Fruit fly (Drosophila melanogaster) whole organism, prepupa: ENCODE data around the gene CG5455.

Experiments used
- CG10631 ChIP-seq: fragments of 200-800 bp; sonication (Bioruptor generic); optimal IDR thresholded peaks from 2 replicates; lab custom pipeline; 2016; ENCODE audit warnings: missing biosample characterization, missing genetic modification characterization
- CG10669 ChIP-seq: fragments of 200-800 bp; sonication (Bioruptor generic); optimal IDR thresholded peaks from 3 replicates; lab custom pipeline; 2018; ENCODE audit warnings: missing biosample characterization, mild to moderate bottlenecking, missing genetic modification characterization, moderate library complexity
- CG11294 ChIP-seq: fragments of 200-800 bp; sonication (Bioruptor generic); IDR thresholded peaks from 2 replicates; pipeline ENCODE4 v1.3.6; 2022; ENCODE audit warnings: missing biosample characterization, missing genetic modification characterization
- CG11762 ChIP-seq: fragments of 200-800 bp; sonication (Bioruptor generic); optimal IDR thresholded peaks from 3 replicates; lab custom pipeline; 2016; ENCODE audit warnings: missing biosample characterization, missing genetic modification characterization; ENCODE audit not compliant: insufficient read depth
- CG11902 ChIP-seq: fragments of 200-800 bp; sonication (Bioruptor generic); optimal IDR thresholded peaks from 3 replicates; lab custom pipeline; 2016; ENCODE audit warnings: missing biosample characterization, missing genetic modification characterization
- CG1621 ChIP-seq: fragments of 200-800 bp; sonication (Bioruptor generic); optimal IDR thresholded peaks from 3 replicates; lab custom pipeline; 2018; ENCODE audit warnings: missing biosample characterization, mild to moderate bottlenecking, missing genetic modification characterization
- CG16779 ChIP-seq: fragments of 200-800 bp; sonication (Bioruptor generic); optimal IDR thresholded peaks from 3 replicates; lab custom pipeline; 2017; ENCODE audit warnings: missing biosample characterization, mild to moderate bottlenecking, missing genetic modification characterization
- CG3032 ChIP-seq: fragments of 200-800 bp; optimal IDR thresholded peaks from 2 replicates; lab custom pipeline; 2019; ENCODE audit warnings: missing biosample characterization, mild to moderate bottlenecking, missing genetic modification characterization, moderate library complexity
- CG32006 ChIP-seq: fragments of 200-800 bp; sonication (Bioruptor generic); optimal IDR thresholded peaks from 3 replicates; lab custom pipeline; 2017; ENCODE audit warnings: missing biosample characterization, mild to moderate bottlenecking, missing genetic modification characterization
- CG34406 ChIP-seq: fragments of 200-800 bp; sonication (Bioruptor generic); optimal IDR thresholded peaks from 3 replicates; lab custom pipeline; 2016; ENCODE audit warnings: missing biosample characterization, missing genetic modification characterization
- CG3919 ChIP-seq: fragments of 200-800 bp; sonication (Bioruptor generic); optimal IDR thresholded peaks from 3 replicates; lab custom pipeline; 2016; ENCODE audit warnings: missing biosample characterization, missing genetic modification characterization
- CG6163 ChIP-seq: fragments of 200-800 bp; sonication (Bioruptor generic); IDR thresholded peaks from 3 replicates; pipeline ENCODE4 v1.3.6; 2022; ENCODE audit warnings: missing biosample characterization, missing genetic modification characterization
- CG6276 ChIP-seq: fragments of 200-800 bp; sonication (Bioruptor generic); optimal IDR thresholded peaks from 2 replicates; lab custom pipeline; 2017; ENCODE audit warnings: missing biosample characterization, mild to moderate bottlenecking, missing genetic modification characterization
- CG6792 ChIP-seq: fragments of 200-800 bp; sonication (Bioruptor generic); optimal IDR thresholded peaks from 3 replicates; lab custom pipeline; 2016; ENCODE audit warnings: missing biosample characterization, missing genetic modification characterization
- CG6808 ChIP-seq: fragments of 200-800 bp; sonication (Bioruptor generic); optimal IDR thresholded peaks from 3 replicates; lab custom pipeline; 2017; ENCODE audit warnings: missing biosample characterization, missing genetic modification characterization, mild to moderate bottlenecking, moderate library complexity, missing genetic modification reagents
- CG7368 ChIP-seq: fragments of 200-800 bp; sonication (Bioruptor generic); optimal IDR thresholded peaks from 3 replicates; lab custom pipeline; 2016; ENCODE audit warnings: missing biosample characterization, missing genetic modification characterization
- CG8319 ChIP-seq: fragments of 200-800 bp; sonication (Bioruptor generic); optimal IDR thresholded peaks from 3 replicates; lab custom pipeline; 2016; ENCODE audit warnings: missing biosample characterization, missing genetic modification characterization
- CG9139 ChIP-seq: fragments of 200-800 bp; sonication (Bioruptor generic); optimal IDR thresholded peaks from 3 replicates; lab custom pipeline; 2017; ENCODE audit warnings: missing biosample characterization, mild to moderate bottlenecking, missing genetic modification characterization
- Eip75B ChIP-seq: fragments of 200-800 bp; sonication (Bioruptor generic); optimal IDR thresholded peaks from 3 replicates; lab custom pipeline; 2016; ENCODE audit warnings: missing biosample characterization, missing genetic modification characterization
- Eip78C ChIP-seq: fragments of 200-800 bp; sonication (Bioruptor generic); peaks from one replicate; lab custom pipeline; 2016; ENCODE audit warnings: missing biosample characterization, missing genetic modification characterization
- Ets96B ChIP-seq: fragments of 200-800 bp; optimal IDR thresholded peaks from 2 replicates; lab custom pipeline; 2019; ENCODE audit warnings: missing biosample characterization, mild to moderate bottlenecking, missing genetic modification characterization, moderate library complexity
- Hr39 ChIP-seq: fragments of 200-800 bp; sonication (Bioruptor generic); optimal IDR thresholded peaks from 2 replicates; lab custom pipeline; 2016; ENCODE audit warnings: missing biosample characterization, missing genetic modification characterization
- Hr4 ChIP-seq: fragments of 200-800 bp; sonication (Bioruptor generic); optimal IDR thresholded peaks from 3 replicates; lab custom pipeline; 2016; ENCODE audit warnings: missing biosample characterization, missing genetic modification characterization
- Lpt ChIP-seq: fragments of 200-800 bp; sonication (Bioruptor generic); optimal IDR thresholded peaks from 3 replicates; lab custom pipeline; 2016; ENCODE audit warnings: missing biosample characterization, missing genetic modification characterization
- Met ChIP-seq: fragments of 200-800 bp; sonication (Bioruptor generic); optimal IDR thresholded peaks from 3 replicates; lab custom pipeline; 2016; ENCODE audit warnings: missing biosample characterization, missing genetic modification characterization
- OdsH ChIP-seq: fragments of 200-800 bp; sonication (Bioruptor generic); optimal IDR thresholded peaks from 3 replicates; lab custom pipeline; 2016; ENCODE audit warnings: missing biosample characterization, missing genetic modification characterization
- Smox ChIP-seq: fragments of 200-800 bp; sonication (Bioruptor generic); optimal IDR thresholded peaks from 3 replicates; lab custom pipeline; 2016; ENCODE audit warnings: missing biosample characterization, missing genetic modification characterization
- Sox102F ChIP-seq: fragments of 200-800 bp; sonication (Bioruptor generic); optimal IDR thresholded peaks from 2 replicates; lab custom pipeline; 2016; ENCODE audit warnings: missing biosample characterization, mild to moderate bottlenecking, missing genetic modification characterization
- Sox14 ChIP-seq: fragments of 200-800 bp; sonication (Bioruptor generic); optimal IDR thresholded peaks from 3 replicates; lab custom pipeline; 2016; ENCODE audit warnings: missing biosample characterization, missing genetic modification characterization
- achi ChIP-seq: fragments of 200-800 bp; sonication (Bioruptor generic); optimal IDR thresholded peaks from 3 replicates; lab custom pipeline; 2016; ENCODE audit warnings: missing biosample characterization, missing genetic modification characterization
- acj6 ChIP-seq: fragments of 200-800 bp; sonication (Bioruptor generic); optimal IDR thresholded peaks from 3 replicates; lab custom pipeline; 2016; ENCODE audit warnings: missing biosample characterization, missing genetic modification characterization
- cyc ChIP-seq: fragments of 200-800 bp; sonication (Bioruptor generic); optimal IDR thresholded peaks from 3 replicates; lab custom pipeline; 2016; ENCODE audit warnings: missing biosample characterization, missing genetic modification characterization
- dac ChIP-seq: fragments of 200-800 bp; sonication (Bioruptor generic); optimal IDR thresholded peaks from 2 replicates; lab custom pipeline; 2017; ENCODE audit warnings: missing biosample characterization, mild to moderate bottlenecking, missing genetic modification characterization
- dsx ChIP-seq: fragments of 200-800 bp; optimal IDR thresholded peaks from 3 replicates; lab custom pipeline; 2019; ENCODE audit warnings: missing biosample characterization, mild to moderate bottlenecking, missing genetic modification characterization, moderate library complexity; ENCODE audit not compliant: poor library complexity, severe bottlenecking
- esn ChIP-seq: fragments of 200-800 bp; sonication (Bioruptor generic); optimal IDR thresholded peaks from 2 replicates; lab custom pipeline; 2016; ENCODE audit warnings: missing biosample characterization, mild to moderate bottlenecking, missing genetic modification characterization, moderate library complexity
- lz ChIP-seq: fragments of 200-800 bp; sonication (Bioruptor generic); optimal IDR thresholded peaks from 3 replicates; lab custom pipeline; 2016; ENCODE audit warnings: missing biosample characterization, missing genetic modification characterization
- net ChIP-seq: fragments of 200-800 bp; sonication (Bioruptor generic); optimal IDR thresholded peaks from 3 replicates; lab custom pipeline; 2016; ENCODE audit warnings: missing biosample characterization, missing genetic modification characterization
- pdm3 ChIP-seq: fragments of 200-800 bp; sonication (Bioruptor generic); optimal IDR thresholded peaks from 3 replicates; lab custom pipeline; 2016; ENCODE audit warnings: missing biosample characterization, missing genetic modification characterization
- spab ChIP-seq: fragments of 200-800 bp; sonication (Bioruptor generic); optimal IDR thresholded peaks from 2 replicates; lab custom pipeline; 2017; ENCODE audit warnings: missing biosample characterization, mild to moderate bottlenecking, missing genetic modification characterization, missing genetic modification reagents
- svp ChIP-seq: fragments of 200-800 bp; sonication (Bioruptor generic); peaks from one replicate; lab custom pipeline; 2016; ENCODE audit warnings: missing biosample characterization, missing genetic modification characterization

Gene CG5455

dm6 chr3R:26461226-26461805 lies at the start of gene CG5455 (continued):
- no peak for TF ChIP-seq lz (GFP tag; lab: Kevin White, UChicago)
- TF ChIP-seq Sox102F, result peak; percentile 15
- TF ChIP-seq esn (GFP tag; lab: Kevin White, UChicago), result peak; percentile 5
- TF ChIP-seq CG6276 (GFP tag; lab: Kevin White, UChicago), result no peak
- TF ChIP-seq acj6 (GFP tag; lab: Kevin White, UChicago), result no peak
- no peak for TF ChIP-seq Met (GFP tag; lab: Kevin White, UChicago)
- TF ChIP-seq Lpt, result peak; percentile 78
- TF ChIP-seq CG32006, result peak; percentile 20
- TF ChIP-seq pdm3 (GFP tag; lab: Kevin White, UChicago), result no peak
- TF ChIP-seq, all 60 proteins: peak for 34

DNA sequence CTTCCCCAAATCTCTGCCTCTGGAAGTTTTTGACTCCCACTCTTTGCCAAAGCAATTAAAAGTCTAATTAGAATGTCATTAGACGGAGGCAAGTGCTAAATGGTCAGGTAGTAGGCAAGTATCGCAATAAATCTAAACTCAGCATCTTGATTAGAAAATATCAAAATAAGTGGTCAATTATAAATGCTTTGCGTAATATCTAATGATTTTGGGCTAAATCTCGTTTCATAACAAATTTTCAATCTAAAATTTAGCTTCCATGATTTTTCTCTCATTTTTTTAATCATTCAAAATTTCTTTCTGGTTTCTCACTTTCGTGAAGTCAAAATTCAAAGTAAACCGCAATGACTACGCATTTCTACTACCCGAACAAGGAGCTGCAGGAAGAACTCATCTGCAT lies 47.5 kb upstream of the CG5455 start, which contains the start of gene Ald2:
Gene Ald2 (plus strand): TSS at position 301 of the 400 bp plus-strand sequence.
- TF ChIP-seq svp (GFP tag; lab: Kevin White, UChicago) (peak; percentile 13), Ets96B (tag; lab: Kevin White, UChicago) (no peak)

DNA sequence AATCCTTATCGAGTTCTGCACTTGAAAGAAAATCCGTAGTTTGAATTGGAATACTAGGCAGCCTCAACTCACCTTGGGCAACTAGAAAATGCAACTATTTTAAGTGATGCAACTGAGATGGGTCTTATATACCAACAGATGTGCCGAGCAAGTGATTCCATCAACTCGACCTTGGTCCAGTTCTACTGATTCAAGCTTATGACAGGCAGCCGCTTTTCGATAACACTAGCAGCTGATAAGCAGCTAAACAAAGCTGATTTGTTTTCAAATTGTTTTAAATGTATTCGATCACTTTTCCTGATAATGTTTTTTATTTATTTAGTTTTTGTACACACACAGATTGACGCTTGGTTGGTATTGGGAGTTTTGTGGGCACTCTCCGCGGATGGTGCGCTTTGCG lies 36.3 kb upstream of the CG5455 start, which contains the start of gene CG6503:
Gene CG6503 (minus strand): TSS at position 101 of the 400 bp plus-strand sequence.
- TF ChIP-seq Met (GFP tag; lab: Kevin White, UChicago) (no peak), svp (GFP tag; lab: Kevin White, UChicago) (peak; percentile 44), CG11294 (no peak), CG3919 (GFP tag; lab: Kevin White, UChicago) (no peak), CG11762 (GFP tag; lab: Kevin White, UChicago) (no peak), CG6163 (GFP tag; lab: Robert Waterston, UW) (no peak), CG7368 (GFP tag; lab: Kevin White, UChicago) (no peak)

DNA sequence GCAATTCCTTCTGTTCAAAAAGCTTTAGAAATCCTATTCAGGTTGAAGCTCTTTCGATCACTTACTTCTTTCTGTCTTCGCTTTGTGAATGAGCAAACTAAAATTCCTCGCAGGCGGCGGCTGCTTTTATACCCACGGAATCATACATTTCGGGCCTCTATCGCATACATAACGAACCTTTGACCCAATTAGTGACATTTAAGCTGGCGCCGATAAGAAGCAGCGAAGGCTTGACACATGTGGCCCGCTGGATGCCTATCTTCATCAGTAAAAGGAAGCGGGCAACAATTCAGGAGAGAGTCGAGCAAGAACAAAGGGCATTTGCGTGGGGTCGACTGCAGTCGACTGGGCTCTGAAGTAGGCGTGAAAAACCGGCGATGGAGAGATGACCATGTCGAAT lies 35.6 kb upstream of the CG5455 start, which contains the start of gene CG34291:
Gene CG34291 (minus strand): TSS at position 101 of the 400 bp plus-strand sequence.
- TF ChIP-seq CG16779 (tag; lab: Kevin White, UChicago) (no peak), svp (GFP tag; lab: Kevin White, UChicago) (peak; percentile 77), CG3919 (GFP tag; lab: Kevin White, UChicago) (no peak)

DNA sequence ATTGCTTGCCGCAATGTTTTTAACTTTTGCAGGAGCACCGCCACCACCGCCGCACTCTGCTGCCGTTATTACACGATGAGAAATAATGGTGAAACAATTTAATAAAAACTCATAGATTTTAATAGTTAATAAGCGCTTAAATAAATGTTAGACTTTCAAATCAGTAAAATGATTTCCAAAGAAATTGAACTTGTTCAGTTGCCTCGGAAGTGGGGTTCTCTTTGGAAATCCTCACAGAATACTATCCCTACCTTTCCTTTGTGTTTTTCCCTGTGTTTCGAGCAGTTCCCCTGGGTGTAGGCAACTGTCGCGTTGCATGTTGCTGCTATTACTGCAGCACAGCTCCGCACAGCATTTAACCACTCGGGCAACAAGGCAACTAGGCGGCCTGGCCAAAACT lies 33.1 kb upstream of the CG5455 start:
- TF ChIP-seq pdm3 (GFP tag; lab: Kevin White, UChicago) (peak; percentile 34), cyc (GFP tag; lab: Kevin White, UChicago) (peak; percentile 27), CG32006 (peak; percentile 65), CG3032 (tag; lab: Kevin White, UChicago) (peak; percentile 16), CG34406 (GFP tag; lab: Kevin White, UChicago) (peak; percentile 25), Eip78C (GFP tag; lab: Kevin White, UChicago) (peak; percentile 82), CG6792 (GFP tag; lab: Kevin White, UChicago) (peak; percentile 4), esn (GFP tag; lab: Kevin White, UChicago) (peak; percentile 32), CG11902 (GFP tag; lab: Kevin White, UChicago) (no peak), net (GFP tag; lab: Kevin White, UChicago) (peak; percentile 21), svp (GFP tag; lab: Kevin White, UChicago) (peak; percentile 66), dsx (GFP tag; lab: Kevin White, UChicago) (no peak), Smox (GFP tag; lab: Kevin White, UChicago) (peak; percentile 5), OdsH (peak; percentile 56), CG1621 (tag; lab: Kevin White, UChicago) (no peak), CG9139 (GFP tag; lab: Kevin White, UChicago) (peak; percentile 22), CG8319 (GFP tag; lab: Kevin White, UChicago) (no peak), Met (GFP tag; lab: Kevin White, UChicago) (peak; percentile 29), Eip75B (peak; percentile 36), Hr4 (GFP tag; lab: Kevin White, UChicago) (peak; percentile 73), CG10669 (GFP tag; lab: Kevin White, UChicago) (peak; percentile 52), achi (GFP tag; lab: Kevin White, UChicago) (peak; percentile 47), Ets96B (tag; lab: Kevin White, UChicago) (peak; percentile 50), spab (GFP tag; lab: Kevin White, UChicago) (peak; percentile 20), CG11294 (no peak), CG6808 (GFP tag; lab: Kevin White, UChicago) (peak; percentile 19), CG3919 (GFP tag; lab: Kevin White, UChicago) (peak; percentile 58), dac (GFP tag; lab: Kevin White, UChicago) (no peak), Lpt (peak; percentile 43), Hr39 (GFP tag; lab: Kevin White, UChicago) (no peak), lz (GFP tag; lab: Kevin White, UChicago) (peak; percentile 24), CG7368 (GFP tag; lab: Kevin White, UChicago) (no peak), CG10631 (peak; percentile 34), acj6 (GFP tag; lab: Kevin White, UChicago) (peak; percentile 23), Sox14 (GFP tag; lab: Kevin White, UChicago) (peak; percentile 44)
